Worm (Caenorhabditis elegans) whole organism, late embryonic: ENCODE measurements around the gene B0218.7.

Source experiments
- C38D4.7 ChIP-seq: fragments of 200-800 bp; sonication (Bioruptor generic); optimal IDR thresholded peaks from 2 replicates; lab custom pipeline; 2018; ENCODE audit warnings: mild to moderate bottlenecking, missing genetic modification characterization, moderate library complexity, missing compliant biosample characterization
- F13H6.1 ChIP-seq: sonication (generic microtip); optimal IDR thresholded peaks from 2 replicates; lab custom pipeline; 2016; ENCODE audit warnings: missing genetic modification characterization, missing compliant biosample characterization
- K02D7.2 ChIP-seq: sonication (generic microtip); optimal IDR thresholded peaks from 2 replicates; lab custom pipeline; 2017; ENCODE audit warnings: mild to moderate bottlenecking, missing genetic modification characterization, missing compliant biosample characterization
- T23F11.4 ChIP-seq: fragments of 200-800 bp; sonication (Bioruptor generic); optimal IDR thresholded peaks from 2 replicates; lab custom pipeline; 2018; ENCODE audit warnings: mild to moderate bottlenecking, missing genetic modification characterization, missing compliant biosample characterization
- ahr-1 ChIP-seq: sonication (generic microtip); optimal IDR thresholded peaks from 2 replicates; lab custom pipeline; 2016; ENCODE audit warnings: missing genetic modification characterization, missing compliant biosample characterization
- ama-1 ChIP-seq: fragments of 150-350 bp; optimal IDR thresholded peaks from 2 replicates; lab custom pipeline; 2014
- ceh-14 ChIP-seq: sonication (generic microtip); optimal IDR thresholded peaks from 2 replicates; lab custom pipeline; 2016; ENCODE audit warnings: missing genotype, missing genetic modification characterization, missing compliant biosample characterization
- ceh-18 ChIP-seq: sonication (generic microtip); optimal IDR thresholded peaks from 2 replicates; lab custom pipeline; 2016; ENCODE audit warnings: missing genetic modification characterization, missing compliant biosample characterization
- ceh-19 ChIP-seq: fragments of 200-800 bp; sonication (Bioruptor generic); optimal IDR thresholded peaks from 2 replicates; lab custom pipeline; 2018; ENCODE audit warnings: mild to moderate bottlenecking, missing genetic modification characterization, missing compliant biosample characterization
- ceh-6 ChIP-seq: fragments of 200-800 bp; sonication (Bioruptor generic); optimal IDR thresholded peaks from 2 replicates; lab custom pipeline; 2018; ENCODE audit warnings: mild to moderate bottlenecking, missing genetic modification characterization, missing compliant biosample characterization
- dve-1 ChIP-seq: sonication (generic microtip); optimal IDR thresholded peaks from 2 replicates; lab custom pipeline; 2017; ENCODE audit warnings: antibody characterized with exemption, mild to moderate bottlenecking, missing genetic modification characterization, missing compliant biosample characterization
- eyg-1 ChIP-seq: sonication (generic microtip); optimal IDR thresholded peaks from 2 replicates; lab custom pipeline; 2016; ENCODE audit warnings: missing genotype, missing genetic modification characterization, missing compliant biosample characterization
- fax-1 ChIP-seq: sonication (generic microtip); optimal IDR thresholded peaks from 2 replicates; lab custom pipeline; 2016; ENCODE audit warnings: missing genotype, missing genetic modification characterization, missing compliant biosample characterization
- fkh-10 ChIP-seq: fragments of 150-350 bp; optimal IDR thresholded peaks from 2 replicates; lab custom pipeline; 2014; ENCODE audit warnings: missing biosample characterization, missing genetic modification reagents, missing genetic modification characterization
- gmeb-2 ChIP-seq: sonication (generic microtip); optimal IDR thresholded peaks from 2 replicates; lab custom pipeline; 2016; ENCODE audit warnings: missing genetic modification characterization, inconsistent platforms, missing compliant biosample characterization
- hlh-30 ChIP-seq: sonication (generic microtip); optimal IDR thresholded peaks from 2 replicates; lab custom pipeline; 2017; ENCODE audit warnings: antibody characterized with exemption, missing genetic modification characterization, missing compliant biosample characterization; ENCODE audit not compliant: insufficient read depth
- hlh-6 ChIP-seq: sonication (generic microtip); optimal IDR thresholded peaks from 2 replicates; lab custom pipeline; 2016; ENCODE audit warnings: missing genotype, missing genetic modification characterization, missing compliant biosample characterization
- hlh-8 ChIP-seq: sonication (generic microtip); optimal IDR thresholded peaks from 2 replicates; lab custom pipeline; 2016; ENCODE audit warnings: missing genotype, missing genetic modification characterization, missing compliant biosample characterization
- mec-3 ChIP-seq: sonication (generic microtip); optimal IDR thresholded peaks from 2 replicates; lab custom pipeline; 2016; ENCODE audit warnings: borderline replicate concordance, missing genetic modification characterization, missing compliant biosample characterization
- nfya-1 ChIP-seq: sonication (generic microtip); optimal IDR thresholded peaks from 2 replicates; lab custom pipeline; 2017; ENCODE audit warnings: missing genetic modification characterization, mild to moderate bottlenecking, missing compliant biosample characterization, antibody characterized with exemption, moderate library complexity
- nhr-232 ChIP-seq: sonication (generic microtip); optimal IDR thresholded peaks from 2 replicates; lab custom pipeline; 2016; ENCODE audit warnings: missing genetic modification characterization, missing compliant biosample characterization
- npax-4 ChIP-seq: sonication (generic microtip); optimal IDR thresholded peaks from 2 replicates; lab custom pipeline; 2016; ENCODE audit warnings: missing genetic modification characterization, missing compliant biosample characterization
- pag-3 ChIP-seq: sonication (generic microtip); optimal IDR thresholded peaks from 2 replicates; lab custom pipeline; 2016; ENCODE audit warnings: missing compliant biosample characterization, missing genetic modification characterization, borderline replicate concordance
- pax-1 ChIP-seq: fragments of 150-350 bp; optimal IDR thresholded peaks from 2 replicates; lab custom pipeline; 2014; ENCODE audit warnings: missing biosample characterization, missing genetic modification characterization
- pha-2 ChIP-seq: sonication (generic microtip); optimal IDR thresholded peaks from 2 replicates; lab custom pipeline; 2017; ENCODE audit warnings: mild to moderate bottlenecking, missing genetic modification characterization, missing compliant biosample characterization
- pha-4 ChIP-seq: fragments of 150-350 bp; optimal IDR thresholded peaks from 2 replicates; lab custom pipeline; 2018; ENCODE audit warnings: missing biosample characterization, missing genetic modification reagents, missing genetic modification characterization
- pros-1 ChIP-seq: fragments of 150-350 bp; optimal IDR thresholded peaks from 2 replicates; lab custom pipeline; 2014; ENCODE audit warnings: missing biosample characterization, missing genetic modification reagents, missing genetic modification characterization
- sdc-2 ChIP-seq: sonication (generic microtip); optimal IDR thresholded peaks from 2 replicates; lab custom pipeline; 2016; ENCODE audit warnings: missing genotype, missing genetic modification characterization, missing compliant biosample characterization
- sox-4 ChIP-seq: sonication (generic microtip); optimal IDR thresholded peaks from 2 replicates; lab custom pipeline; 2017; ENCODE audit warnings: mild to moderate bottlenecking, missing genetic modification characterization, inconsistent platforms, missing compliant biosample characterization
- tbx-2 ChIP-seq: sonication (generic microtip); optimal IDR thresholded peaks from 2 replicates; lab custom pipeline; 2016; ENCODE audit warnings: missing genetic modification characterization, missing compliant biosample characterization
- tbx-7 ChIP-seq: sonication (generic microtip); optimal IDR thresholded peaks from 2 replicates; lab custom pipeline; 2016; ENCODE audit warnings: missing genotype, missing genetic modification characterization, missing compliant biosample characterization
- ttx-3 ChIP-seq: sonication (generic microtip); optimal IDR thresholded peaks from 2 replicates; lab custom pipeline; 2016; ENCODE audit warnings: missing genetic modification reagents, missing genetic modification characterization, missing compliant biosample characterization
- unc-42 ChIP-seq: sonication (generic microtip); optimal IDR thresholded peaks from 2 replicates; lab custom pipeline; 2016; ENCODE audit warnings: missing genotype, missing genetic modification characterization, missing compliant biosample characterization
- unc-86 ChIP-seq: sonication (generic microtip); optimal IDR thresholded peaks from 2 replicates; lab custom pipeline; 2016; ENCODE audit warnings: missing genetic modification characterization, missing compliant biosample characterization

Gene B0218.7

ce11 chrIV:8148494-8148893, 17.4 kb downstream of the B0218.7 start, which contains the start of gene pmk-1:
Gene pmk-1 (plus strand): TSS chrIV:8148794.
- TF ChIP-seq T23F11.4 (no peak), pha-4 (tag; lab: Kevin White, UChicago) (no peak), sdc-2 (tag; lab: Kevin White, UChicago) (no peak), pag-3 (no peak), ceh-14 (tag; lab: Kevin White, UChicago) (no peak), fax-1 (tag; lab: Kevin White, UChicago) (no peak), tbx-2 (no peak), F13H6.1 (tag; lab: Kevin White, UChicago) (no peak), fkh-10 (GFP tag; lab: Kevin White, UChicago) (no peak), eyg-1 (tag; lab: Kevin White, UChicago) (no peak), ceh-18 (tag; lab: Kevin White, UChicago) (no peak), ceh-6 (GFP tag; lab: Kevin White, UChicago) (no peak), nhr-232 (tag; lab: Kevin White, UChicago) (no peak), hlh-8 (tag; lab: Kevin White, UChicago) (no peak), ama-1 (lab: Kevin White, UChicago) (no peak), unc-86 (tag; lab: Kevin White, UChicago) (no peak), gmeb-2 (no peak)

ce11 chrIV:8146283-8146682, 19.6 kb downstream of the B0218.7 start:
- TF ChIP-seq hlh-6 (tag; lab: Kevin White, UChicago), result no peak
- TF ChIP-seq nfya-1, result peak; percentile 10
- TF ChIP-seq sox-4 (tag; lab: Kevin White, UChicago), result no peak
- no peak for TF ChIP-seq eyg-1 (tag; lab: Kevin White, UChicago)
- TF ChIP-seq ttx-3 (tag; lab: Kevin White, UChicago), result no peak
- peak; percentile 91 for TF ChIP-seq hlh-30 (tag; lab: Kevin White, UChicago)
- TF ChIP-seq pax-1, result no peak
- TF ChIP-seq npax-4 (tag; lab: Kevin White, UChicago), result no peak
- no peak for TF ChIP-seq tbx-2
- TF ChIP-seq mec-3, result no peak
- no peak for TF ChIP-seq unc-86 (tag; lab: Kevin White, UChicago)

ce11 chrIV:8144341-8144740, 21.5 kb downstream of the B0218.7 start:
- no peak for TF ChIP-seq K02D7.2 (tag; lab: Kevin White, UChicago)
- TF ChIP-seq dve-1 (tag; lab: Kevin White, UChicago), result no peak
- no peak for TF ChIP-seq hlh-30 (tag; lab: Kevin White, UChicago)
- TF ChIP-seq ahr-1, result no peak
- no peak for TF ChIP-seq C38D4.7 (GFP tag; lab: Kevin White, UChicago)
- TF ChIP-seq ceh-19 (GFP tag; lab: Kevin White, UChicago), result no peak
- no peak for TF ChIP-seq nfya-1
- no peak for TF ChIP-seq tbx-7 (tag; lab: Kevin White, UChicago)
- no peak for TF ChIP-seq eyg-1 (tag; lab: Kevin White, UChicago)
- TF ChIP-seq pros-1 (tag; lab: Kevin White, UChicago), result no peak

DNA sequence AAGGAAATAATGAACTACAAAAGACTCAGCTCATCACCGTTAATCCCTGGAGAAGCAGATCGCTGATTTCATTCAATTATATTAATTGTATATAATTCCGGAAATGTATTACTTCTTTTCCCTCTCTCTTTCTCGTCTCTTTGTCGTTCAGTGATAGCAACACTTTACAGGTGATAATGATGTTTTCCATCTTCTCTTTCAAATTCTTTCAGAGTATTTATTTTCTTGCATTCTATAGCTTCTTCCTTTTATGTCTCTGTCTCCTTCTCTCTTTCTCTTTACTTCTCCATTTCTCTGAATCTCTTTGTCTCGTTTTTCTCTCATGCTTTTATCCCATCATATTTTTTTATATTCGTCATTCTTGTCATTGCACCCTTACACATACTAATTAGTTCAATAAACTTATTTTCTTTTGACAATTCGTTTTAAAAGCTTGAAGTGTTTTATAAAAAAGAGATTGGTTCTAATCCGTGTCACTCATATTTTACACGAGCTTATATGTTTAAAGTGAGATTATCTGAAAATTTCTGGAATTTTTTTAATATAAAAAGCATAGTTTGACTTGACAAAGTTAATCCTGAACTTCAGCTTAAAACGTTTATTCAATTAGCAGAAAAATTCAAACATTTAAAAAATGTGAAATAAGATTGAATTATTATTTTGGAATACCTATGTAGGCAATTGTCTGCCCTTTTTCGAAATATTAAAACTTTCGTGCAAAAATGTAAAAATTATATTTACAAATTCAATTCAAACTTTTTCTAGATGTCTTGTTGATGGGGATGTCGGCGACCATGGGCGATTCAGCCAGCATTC, 22.9 kb downstream of the B0218.7 start, which contains the start of gene pmk-2:
Gene pmk-2, plus strand, starts transcription at position 766 of the 816 bp plus-strand sequence.
- TF ChIP-seq unc-42 (peak; percentile 49), ceh-14 (tag; lab: Kevin White, UChicago) (peak; percentile 6), pha-2 (tag; lab: Kevin White, UChicago) (no peak)
